Worm (Caenorhabditis elegans) whole organism, young adult: Measurements from ENCODE around the gene gldi-5.

ENCODE experiments used
- ama-1 ChIP-seq, 3 experiments: fragments of 150-350 bp in 1 of 3; sonication (generic microtip) in 2 of 3; optimal IDR thresholded peaks; 2 replicates each; lab custom pipeline; 2014 to 2018; ENCODE audit warnings: missing biosample characterization in 2 of 3, missing genetic modification characterization in 2 of 3, missing genetic modification reagents in 2 of 3
- attf-3 ChIP-seq: fragments of 200-800 bp; sonication (Bioruptor generic); conservative IDR thresholded peaks from 2 replicates; pipeline ENCODE4 v1.3.6; 2022; ENCODE audit warnings: missing genetic modification reagents, missing genetic modification characterization, missing compliant biosample characterization
- hmg-20 ChIP-seq: fragments of 200-800 bp; sonication (Bioruptor generic); IDR thresholded peaks from 2 replicates; pipeline ENCODE4 v1.3.6; 2022; ENCODE audit warnings: missing genetic modification reagents, missing genetic modification characterization, missing compliant biosample characterization
- ztf-18 ChIP-seq: sonication (generic microtip); optimal IDR thresholded peaks from 2 replicates; lab custom pipeline; 2016; ENCODE audit warnings: missing genotype, mild to moderate bottlenecking, missing genetic modification characterization, missing compliant biosample characterization

ce11 chrIII:3742090-3742489, 15.8 kb upstream of the gldi-5 start:
- TF ChIP-seq attf-3 (GFP tag; lab: Robert Waterston, UW) (no peak), ama-1 (optimal IDR thresholded peaks at IDR 0.05; lab: Kevin White, UChicago) (no peak), ama-1 (GFP tag; optimal IDR thresholded peaks at IDR 0.05; lab: Kevin White, UChicago) (no peak), ztf-18 (no peak), hmg-20 (GFP tag; lab: Robert Waterston, UW) (no peak)
